Fruit fly (Drosophila melanogaster): ENCODE data around the gene eIF3a.

The eIF3a gene

dm6 chr3R:4433441-4434077 lies at the start of gene eIF3a, which contains the start of gene CG1074 (continued):
- TF ChIP-seq CG16779 (GFP tag; IDR thresholded peaks at IDR 0.05) (0 out of 2 replicates have a peak, but pooled peaks have one; percentile 65), eyg (GFP tag; optimal IDR thresholded peaks at IDR 0.05) (peak; percentile 45), btn (GFP tag; optimal IDR thresholded peaks at IDR 0.05) (peak; percentile 22), CG15696 (tag; optimal IDR thresholded peaks at IDR 0.05) (peak; percentile 4), CG15011 (GFP tag; optimal IDR thresholded peaks at IDR 0.05) (no peak), chm (GFP tag; IDR thresholded peaks at IDR 0.05) (peak; percentile 83), ham (GFP tag; IDR thresholded peaks at IDR 0.05) (no peak), sima (GFP tag; optimal IDR thresholded peaks at IDR 0.05) (peak; percentile 8), CTCF (GFP tag; optimal IDR thresholded peaks at IDR 0.05) (peak; percentile 52), tap (tag; optimal IDR thresholded peaks at IDR 0.05) (no peak), danr (GFP tag; IDR thresholded peaks at IDR 0.05) (no peak), Side (GFP tag; optimal IDR thresholded peaks at IDR 0.05) (peak; percentile 73), jumu (GFP tag; optimal IDR thresholded peaks at IDR 0.05) (peak; percentile 42), CG10654 (GFP tag; optimal IDR thresholded peaks at IDR 0.05) (peak; percentile 40), B-H1 (GFP tag; IDR thresholded peaks at IDR 0.05) (peak; percentile 17; the same call in 1 of the 3 replicates), CG15479 (GFP tag; optimal IDR thresholded peaks at IDR 0.05) (peak; percentile 13), CG7987 (GFP tag; optimal IDR thresholded peaks at IDR 0.05) (peak; percentile 89), CG17186 (GFP tag; optimal IDR thresholded peaks at IDR 0.05) (peak; percentile 90), HLH54F (GFP tag; optimal IDR thresholded peaks at IDR 0.05) (peak; percentile 61), Blimp-1 (GFP tag; optimal IDR thresholded peaks at IDR 0.05) (no peak), ind (GFP tag; optimal IDR thresholded peaks at IDR 0.05) (peak; percentile 16), CG12391 (tag; optimal IDR thresholded peaks at IDR 0.05) (peak; percentile 66), CG7928 (GFP tag; optimal IDR thresholded peaks at IDR 0.05) (peak; percentile 84), CG15269 (tag; optimal IDR thresholded peaks at IDR 0.05) (no peak), abd-A (tag; optimal IDR thresholded peaks at IDR 0.05) (no peak), ci (GFP tag; IDR thresholded peaks at IDR 0.05) (peak; percentile 88), CG6272 (GFP tag; IDR thresholded peaks at IDR 0.05) (peak; percentile 54), p53 (GFP tag; optimal IDR thresholded peaks at IDR 0.05) (peak; percentile 80), CG12071 (GFP tag; optimal IDR thresholded peaks at IDR 0.05) (no peak), B-H2 (GFP tag; optimal IDR thresholded peaks at IDR 0.05) (peak; percentile 89), CG7556 (GFP tag; optimal IDR thresholded peaks at IDR 0.05) (peak; percentile 24), ap (GFP tag; IDR thresholded peaks at IDR 0.05) (no peak), wdn (GFP tag; IDR thresholded peaks at IDR 0.05) (no peak), bsh (GFP tag; optimal IDR thresholded peaks at IDR 0.05) (peak; percentile 11 to 42), GATAe (GFP tag; conservative IDR thresholded peaks at IDR 0.05) (no peak), CG7839 (tag; optimal IDR thresholded peaks at IDR 0.05) (no peak), CG2712 (tag; optimal IDR thresholded peaks at IDR 0.05) (peak; percentile 69), CG31224 (GFP tag; IDR thresholded peaks at IDR 0.05) (no peak), knrl (GFP tag; IDR thresholded peaks at IDR 0.05; ENCODE audit: partially characterized antibody) (peak; percentile 97), dm (GFP tag; optimal IDR thresholded peaks at IDR 0.05) (peak; percentile 99), Hsf (GFP tag; optimal IDR thresholded peaks at IDR 0.05) (peak; percentile 65), CG6254 (GFP tag; optimal IDR thresholded peaks at IDR 0.05) (no peak), CG4404 (GFP tag; IDR thresholded peaks at IDR 0.05) (peak; percentile 26; the same call in 1 of the 2 replicates), CG4617 (GFP tag; optimal IDR thresholded peaks at IDR 0.05; ENCODE audit: borderline replicate concordance) (peak; percentile 95), zen2 (GFP tag; IDR thresholded peaks at IDR 0.05; ENCODE audit: partially characterized antibody) (peak; percentile 87), br (optimal IDR thresholded peaks at IDR 0.05) (no peak), CG8944 (GFP tag; optimal IDR thresholded peaks at IDR 0.05) (peak; percentile 56), Nf-YC (tag; optimal IDR thresholded peaks at IDR 0.05) (peak; percentile 64), Doc3 (GFP tag; IDR thresholded peaks at IDR 0.05; ENCODE audit: partially characterized antibody) (peak; percentile 86), CG4820 (GFP tag; optimal IDR thresholded peaks at IDR 0.05) (no peak), CG11247 (GFP tag; IDR thresholded peaks at IDR 0.05) (peak; percentile 75)

Data from whole organism, embryonic.